Worm (Caenorhabditis elegans) whole organism, L2 larva: ENCODE measurements around the gene uda-1.

Experiments used
- C34F6.9 ChIP-seq: fragments of 150-350 bp; optimal IDR thresholded peaks from 2 replicates; lab custom pipeline; 2014; ENCODE audit warnings: missing biosample characterization, missing genetic modification characterization
- F13H6.1 ChIP-seq: sonication (generic microtip); optimal IDR thresholded peaks from 2 replicates; lab custom pipeline; 2016; ENCODE audit warnings: missing genetic modification characterization, missing compliant biosample characterization
- R02D3.7 ChIP-seq: fragments of 150-350 bp; optimal IDR thresholded peaks from 2 replicates; lab custom pipeline; 2014; ENCODE audit warnings: missing biosample characterization, missing genetic modification characterization
- Y55F3AM.14 ChIP-seq: fragments of 200-800 bp; sonication (Bioruptor generic); optimal IDR thresholded peaks from 2 replicates; lab custom pipeline; 2018; ENCODE audit warnings: mild to moderate bottlenecking, missing genetic modification characterization, missing compliant biosample characterization
- ZK546.5 ChIP-seq: sonication (generic microtip); optimal IDR thresholded peaks from 2 replicates; lab custom pipeline; 2017; ENCODE audit warnings: missing biosample characterization, missing genetic modification characterization
- alr-1 ChIP-seq: fragments of 150-350 bp; optimal IDR thresholded peaks from 2 replicates; lab custom pipeline; 2014; ENCODE audit warnings: missing biosample characterization, missing genetic modification characterization
- aly-2 ChIP-seq: fragments of 150-350 bp; optimal IDR thresholded peaks from 2 replicates; lab custom pipeline; 2014; ENCODE audit warnings: missing biosample characterization, missing genetic modification characterization
- blmp-1 ChIP-seq: sonication (generic microtip); optimal IDR thresholded peaks from 2 replicates; lab custom pipeline; 2017; ENCODE audit warnings: missing genetic modification characterization, mild to moderate bottlenecking, missing compliant biosample characterization, antibody characterized with exemption, moderate library complexity; ENCODE audit not compliant: insufficient read depth
- ceh-16 ChIP-seq: fragments of 150-350 bp; optimal IDR thresholded peaks from 2 replicates; lab custom pipeline; 2014; ENCODE audit warnings: missing biosample characterization, missing genetic modification characterization
- ceh-82 ChIP-seq: fragments of 150-350 bp; optimal IDR thresholded peaks from 2 replicates; lab custom pipeline; 2014; ENCODE audit warnings: missing biosample characterization, missing genetic modification characterization
- crh-2 ChIP-seq: sonication (generic microtip); optimal IDR thresholded peaks from 2 replicates; lab custom pipeline; 2017; ENCODE audit warnings: missing biosample characterization, missing genetic modification characterization
- dmd-4 ChIP-seq: sonication (generic microtip); optimal IDR thresholded peaks from 2 replicates; lab custom pipeline; 2017; ENCODE audit warnings: missing biosample characterization, missing genetic modification characterization
- egl-27 ChIP-seq: sonication (generic microtip); optimal IDR thresholded peaks from 3 replicates; lab custom pipeline; 2017; ENCODE audit warnings: missing biosample characterization, missing genetic modification reagents, missing genetic modification characterization
- fos-1 ChIP-seq: fragments of 150-350 bp; optimal IDR thresholded peaks from 2 replicates; lab custom pipeline; 2014; ENCODE audit warnings: missing biosample characterization, missing genetic modification characterization
- gmeb-1 ChIP-seq: fragments of 150-350 bp; optimal IDR thresholded peaks from 2 replicates; lab custom pipeline; 2014; ENCODE audit warnings: missing biosample characterization, missing genetic modification characterization
- lin-11 ChIP-seq: fragments of 150-350 bp; sonication (generic microtip); optimal IDR thresholded peaks from 2 replicates; lab custom pipeline; 2014; ENCODE audit warnings: missing biosample characterization, missing genetic modification characterization, inconsistent platforms, mixed read lengths
- lin-13 ChIP-seq: fragments of 150-350 bp; optimal IDR thresholded peaks from 2 replicates; lab custom pipeline; 2014; ENCODE audit warnings: missing biosample characterization, missing genetic modification reagents, missing genetic modification characterization
- lsy-2 ChIP-seq, 2 experiments: fragments of 150-350 bp in 1 of 2; sonication (generic microtip) in 1 of 2; optimal IDR thresholded peaks; 2 replicates each; lab custom pipeline; 2014 to 2017; ENCODE audit warnings: missing biosample characterization in 2 of 2, missing genetic modification characterization in 2 of 2
- mab-5 ChIP-seq: fragments of 150-350 bp; optimal IDR thresholded peaks from 2 replicates; lab custom pipeline; 2014; ENCODE audit warnings: missing biosample characterization, missing genetic modification characterization
- mdl-1 ChIP-seq, 2 experiments: fragments of 150-350 bp in 1 of 2; sonication (generic microtip) in 1 of 2; optimal IDR thresholded peaks; 2 replicates each; lab custom pipeline; 2017; ENCODE audit warnings: missing biosample characterization in 2 of 2, missing genetic modification characterization in 2 of 2
- nhr-10 ChIP-seq: sonication (generic microtip); optimal IDR thresholded peaks from 2 replicates; lab custom pipeline; 2017; ENCODE audit warnings: missing biosample characterization, missing genetic modification characterization
- nhr-11 ChIP-seq: fragments of 150-350 bp; optimal IDR thresholded peaks from 2 replicates; lab custom pipeline; 2014; ENCODE audit warnings: missing biosample characterization, missing genetic modification characterization
- nhr-12 ChIP-seq: fragments of 150-350 bp; optimal IDR thresholded peaks from 2 replicates; lab custom pipeline; 2014; ENCODE audit warnings: missing biosample characterization, missing genetic modification characterization
- nhr-129 ChIP-seq: fragments of 150-350 bp; optimal IDR thresholded peaks from 2 replicates; lab custom pipeline; 2014; ENCODE audit warnings: missing biosample characterization, missing genetic modification characterization
- nhr-21 ChIP-seq: fragments of 150-350 bp; optimal IDR thresholded peaks from 2 replicates; lab custom pipeline; 2014; ENCODE audit warnings: missing biosample characterization, missing genetic modification characterization
- nhr-23 ChIP-seq: fragments of 150-350 bp; optimal IDR thresholded peaks from 2 replicates; lab custom pipeline; 2014; ENCODE audit warnings: missing biosample characterization, missing genetic modification reagents, missing genetic modification characterization
- nhr-237 ChIP-seq: fragments of 150-350 bp; optimal IDR thresholded peaks from 2 replicates; lab custom pipeline; 2014; ENCODE audit warnings: missing biosample characterization, missing genetic modification characterization
- nhr-6 ChIP-seq: fragments of 150-350 bp; optimal IDR thresholded peaks from 2 replicates; lab custom pipeline; 2014; ENCODE audit warnings: missing biosample characterization, missing genetic modification characterization
- peb-1 ChIP-seq: fragments of 150-350 bp; optimal IDR thresholded peaks from 2 replicates; lab custom pipeline; 2014; ENCODE audit warnings: missing biosample characterization, missing genetic modification characterization
- sem-4 ChIP-seq: fragments of 150-350 bp; optimal IDR thresholded peaks from 2 replicates; lab custom pipeline; 2014; ENCODE audit warnings: missing biosample characterization, missing genetic modification reagents, missing genetic modification characterization
- sma-3 ChIP-seq: sonication (generic microtip); optimal IDR thresholded peaks from 2 replicates; lab custom pipeline; 2016; ENCODE audit warnings: missing genetic modification reagents, missing genetic modification characterization, missing compliant biosample characterization
- sma-9 ChIP-seq, 2 experiments: fragments of 150-350 bp in 1 of 2; sonication (generic microtip) in 1 of 2; optimal IDR thresholded peaks; 2 replicates each; lab custom pipeline; 2014 to 2016; ENCODE audit warnings: missing genetic modification characterization in 2 of 2, mild to moderate bottlenecking in 1 of 2, missing biosample characterization in 1 of 2, missing compliant biosample characterization in 1 of 2, missing genetic modification reagents in 1 of 2, moderate library complexity in 1 of 2
- snpc-4 ChIP-seq: fragments of 150-350 bp; optimal IDR thresholded peaks from 2 replicates; lab custom pipeline; 2014; ENCODE audit warnings: missing biosample characterization, missing genetic modification characterization
- unc-39 ChIP-seq: fragments of 150-350 bp; optimal IDR thresholded peaks from 2 replicates; lab custom pipeline; 2014; ENCODE audit warnings: missing biosample characterization, missing genetic modification characterization
- unc-55 ChIP-seq: fragments of 150-350 bp; sonication (generic microtip); optimal IDR thresholded peaks from 3 replicates; lab custom pipeline; 2014; ENCODE audit warnings: missing biosample characterization, missing genetic modification reagents, missing genetic modification characterization
- unc-62 ChIP-seq: fragments of 150-350 bp; optimal IDR thresholded peaks from 2 replicates; lab custom pipeline; 2014; ENCODE audit warnings: missing biosample characterization, missing genetic modification reagents, missing genetic modification characterization
- zag-1 ChIP-seq: fragments of 150-350 bp; optimal IDR thresholded peaks from 2 replicates; lab custom pipeline; 2014; ENCODE audit warnings: missing biosample characterization, missing genetic modification characterization
- ztf-1 ChIP-seq: fragments of 200-800 bp; sonication (Bioruptor generic); conservative IDR thresholded peaks from 2 replicates; pipeline ENCODE4 v1.3.6; 2022; ENCODE audit warnings: missing genetic modification characterization, missing compliant biosample characterization
- ztf-11 ChIP-seq: sonication (generic microtip); optimal IDR thresholded peaks from 2 replicates; lab custom pipeline; 2017; ENCODE audit warnings: missing biosample characterization, missing genetic modification characterization
- ztf-4 ChIP-seq: fragments of 150-350 bp; optimal IDR thresholded peaks from 2 replicates; lab custom pipeline; 2014; ENCODE audit warnings: missing biosample characterization, missing genetic modification characterization

uda-1 gene

ce11 chrV:9962916-9963315, 41.6 kb upstream of the uda-1 start:
- TF ChIP-seq ztf-1 (GFP tag; lab: Robert Waterston, UW) (no peak), ztf-11 (tag; lab: Kevin White, UChicago) (no peak), lin-13 (GFP tag; lab: Kevin White, UChicago) (no peak), gmeb-1 (tag; lab: Kevin White, UChicago) (no peak), lin-11 (no peak), Y55F3AM.14 (no peak), unc-62 (no peak), sma-9 (GFP tag; optimal IDR thresholded peaks at IDR 0.05; lab: Kevin White, UChicago) (no peak), sma-9 (tag; optimal IDR thresholded peaks at IDR 0.05; lab: Kevin White, UChicago) (no peak), egl-27 (no peak), nhr-23 (tag; lab: Kevin White, UChicago) (no peak), crh-2 (tag; lab: Kevin White, UChicago) (no peak), nhr-11 (tag; lab: Kevin White, UChicago) (no peak), mab-5 (tag; lab: Kevin White, UChicago) (no peak), alr-1 (no peak), snpc-4 (tag; lab: Kevin White, UChicago) (no peak), peb-1 (no peak)

ce11 chrV:9964152-9964785, 40.3 kb upstream of the uda-1 start:
- TF ChIP-seq unc-55 (GFP tag; lab: Kevin White, UChicago) = peak; percentile 34
- TF ChIP-seq lsy-2 (tag; optimal IDR thresholded peaks at IDR 0.05; lab: Kevin White, UChicago) = no peak
- no peak for TF ChIP-seq nhr-237 (tag; lab: Kevin White, UChicago)
- TF ChIP-seq ZK546.5 (tag; lab: Kevin White, UChicago) = no peak
- TF ChIP-seq, all 48 proteins: peak for 1

- no peak for TF ChIP-seq ceh-16
- no peak for TF ChIP-seq unc-62
- TF ChIP-seq aly-2 (tag; lab: Kevin White, UChicago) = no peak
- no peak for TF ChIP-seq blmp-1 (tag; lab: Kevin White, UChicago)
- TF ChIP-seq dmd-4 (tag; lab: Kevin White, UChicago) = no peak
- no peak for TF ChIP-seq nhr-12 (tag; lab: Kevin White, UChicago)
Measured at ce11 chrV:9965891-9966290, 38.7 kb upstream of the uda-1 start.

- peak; percentile 55 to 58 for TF ChIP-seq lsy-2 (tag; optimal IDR thresholded peaks at IDR 0.05; lab: Kevin White, UChicago)
- no peak for TF ChIP-seq nhr-10 (tag; lab: Kevin White, UChicago)
- peak; percentile 81 for TF ChIP-seq nhr-129 (tag; lab: Kevin White, UChicago)
- TF ChIP-seq sma-9 (GFP tag; optimal IDR thresholded peaks at IDR 0.05; lab: Kevin White, UChicago) = peak; percentile 80
- TF ChIP-seq sma-9 (tag; optimal IDR thresholded peaks at IDR 0.05; lab: Kevin White, UChicago) = no peak
- peak; percentile 28 for TF ChIP-seq nhr-6 (tag; lab: Kevin White, UChicago)
- peak; percentile 30 for TF ChIP-seq snpc-4 (tag; lab: Kevin White, UChicago)
- peak; percentile 52 for TF ChIP-seq zag-1 (tag; lab: Kevin White, UChicago)
- peak; percentile 61 for TF ChIP-seq crh-2 (tag; lab: Kevin White, UChicago)
- TF ChIP-seq ztf-4 (tag; lab: Kevin White, UChicago) = peak; percentile 40
- TF ChIP-seq R02D3.7 (tag; lab: Kevin White, UChicago) = no peak
- peak; percentile 38 for TF ChIP-seq nhr-11 (tag; lab: Kevin White, UChicago)
- TF ChIP-seq C34F6.9 (tag; lab: Kevin White, UChicago) = peak; percentile 41
- TF ChIP-seq fos-1 (tag; lab: Kevin White, UChicago) = peak; percentile 32
- peak in 1 of 2 experiments; percentile 10 for TF ChIP-seq mdl-1 (tag; optimal IDR thresholded peaks at IDR 0.05; lab: Kevin White, UChicago)
- TF ChIP-seq sem-4 = peak; percentile 6
- no peak for TF ChIP-seq unc-39
- TF ChIP-seq sma-3 (GFP tag; lab: Kevin White, UChicago) = peak; percentile 51
- TF ChIP-seq nhr-12 (tag; lab: Kevin White, UChicago) = no peak
- TF ChIP-seq ceh-82 = no peak
- peak; percentile 40 for TF ChIP-seq egl-27
- peak; percentile 24 for TF ChIP-seq ztf-11 (tag; lab: Kevin White, UChicago)
- peak; percentile 53 for TF ChIP-seq Y55F3AM.14
- peak; percentile 75 for TF ChIP-seq mab-5 (tag; lab: Kevin White, UChicago)
- no peak for TF ChIP-seq peb-1
- TF ChIP-seq lin-13 (GFP tag; lab: Kevin White, UChicago) = peak; percentile 72
- TF ChIP-seq unc-55 (GFP tag; lab: Kevin White, UChicago) = peak; percentile 83
- TF ChIP-seq nhr-21 (tag; lab: Kevin White, UChicago) = peak; percentile 25
- TF ChIP-seq F13H6.1 = peak; percentile 77
- peak; percentile 34 for TF ChIP-seq lin-11
- TF ChIP-seq ceh-16 = peak; percentile 12
Measured at ce11 chrV:9970119-9970518, 34.4 kb upstream of the uda-1 start.
